Worm (Caenorhabditis elegans): ENCODE results near the gene flad-1.

Gene flad-1

ce11 chrII:9976405-9976804, 32.5 kb downstream of the flad-1 start, which contains the start of gene R53.8:
Gene R53.8 (plus strand): TSS chrII:9976705.
- TF ChIP-seq blmp-1 (tag; optimal IDR thresholded peaks at IDR 0.05; ENCODE audit: insufficient read depth) (no peak), F13H6.1 (tag; optimal IDR thresholded peaks at IDR 0.05) (no peak), nhr-25 (tag; optimal IDR thresholded peaks at IDR 0.05) (no peak)

- no peak for TF ChIP-seq unc-39 (tag; optimal IDR thresholded peaks at IDR 0.05)
- TF ChIP-seq blmp-1 (tag; optimal IDR thresholded peaks at IDR 0.05; ENCODE audit: insufficient read depth), result no peak
- no peak for TF ChIP-seq elt-1 (tag; optimal IDR thresholded peaks at IDR 0.05)
- no peak for TF ChIP-seq nhr-21 (tag; optimal IDR thresholded peaks at IDR 0.05)
- no peak for TF ChIP-seq elt-3 (tag; optimal IDR thresholded peaks at IDR 0.05)
- TF ChIP-seq lin-11 (tag; optimal IDR thresholded peaks at IDR 0.05), result no peak
- TF ChIP-seq lin-39 (tag; optimal IDR thresholded peaks at IDR 0.05), result no peak
- TF ChIP-seq aly-2 (tag; optimal IDR thresholded peaks at IDR 0.05), result no peak
- TF ChIP-seq peb-1 (tag; optimal IDR thresholded peaks at IDR 0.05), result no peak
- TF ChIP-seq Y55F3AM.14 (GFP tag; optimal IDR thresholded peaks at IDR 0.05), result no peak
These were observed 36.2 kb downstream of the flad-1 start, which contains the start of gene ZK892.6 for ce11 chrII:9980077-9980631. Gene ZK892.6 (minus strand): TSS chrII:9980127.

ce11 chrII:9981760-9982159, 37.8 kb downstream of the flad-1 start, which contains the start of gene sdz-38:
Gene sdz-38 (minus strand): TSS chrII:9981860.
- TF ChIP-seq gmeb-1 (tag; optimal IDR thresholded peaks at IDR 0.05) (no peak), ztf-1 (GFP tag; conservative IDR thresholded peaks at IDR 0.05) (no peak), lin-11 (tag; optimal IDR thresholded peaks at IDR 0.05) (no peak), mab-5 (tag; optimal IDR thresholded peaks at IDR 0.05) (no peak), nhr-12 (tag; optimal IDR thresholded peaks at IDR 0.05) (no peak), elt-1 (tag; optimal IDR thresholded peaks at IDR 0.05) (no peak), R02D3.7 (tag; optimal IDR thresholded peaks at IDR 0.05) (no peak), unc-62 (GFP tag; optimal IDR thresholded peaks at IDR 0.05) (no peak), ztf-4 (tag; optimal IDR thresholded peaks at IDR 0.05) (no peak), nhr-11 (tag; optimal IDR thresholded peaks at IDR 0.05) (no peak), nhr-10 (tag; optimal IDR thresholded peaks at IDR 0.05) (no peak), nhr-77 (tag; optimal IDR thresholded peaks at IDR 0.05) (no peak)

ce11 chrII:9982437-9982836, 38.5 kb downstream of the flad-1 start:
- TF ChIP-seq nhr-237 (tag; optimal IDR thresholded peaks at IDR 0.05), result no peak
- no peak for TF ChIP-seq lsy-2 (tag; optimal IDR thresholded peaks at IDR 0.05)
- no peak for TF ChIP-seq mab-5 (tag; optimal IDR thresholded peaks at IDR 0.05)
- TF ChIP-seq sma-9 (GFP tag; optimal IDR thresholded peaks at IDR 0.05), result no peak
- no peak for TF ChIP-seq sma-9 (tag; optimal IDR thresholded peaks at IDR 0.05)
- TF ChIP-seq gmeb-1 (tag; optimal IDR thresholded peaks at IDR 0.05), result no peak
- TF ChIP-seq unc-39 (tag; optimal IDR thresholded peaks at IDR 0.05), result no peak
- TF ChIP-seq lin-11 (tag; optimal IDR thresholded peaks at IDR 0.05), result no peak
- TF ChIP-seq sem-4 (tag; optimal IDR thresholded peaks at IDR 0.05), result no peak
- TF ChIP-seq nhr-129 (tag; optimal IDR thresholded peaks at IDR 0.05), result no peak
- TF ChIP-seq fos-1 (tag; optimal IDR thresholded peaks at IDR 0.05), result no peak
- no peak for TF ChIP-seq snpc-4 (tag; optimal IDR thresholded peaks at IDR 0.05)
- TF ChIP-seq lin-39 (tag; optimal IDR thresholded peaks at IDR 0.05), result no peak
- TF ChIP-seq nhr-23 (tag; optimal IDR thresholded peaks at IDR 0.05), result no peak
- TF ChIP-seq mbf-1 (tag; optimal IDR thresholded peaks at IDR 0.05), result no peak
- TF ChIP-seq ceh-16 (tag; optimal IDR thresholded peaks at IDR 0.05), result no peak
- no peak for TF ChIP-seq nhr-12 (tag; optimal IDR thresholded peaks at IDR 0.05)
- no peak for TF ChIP-seq ZK546.5 (tag; optimal IDR thresholded peaks at IDR 0.05)
- TF ChIP-seq aly-2 (tag; optimal IDR thresholded peaks at IDR 0.05), result no peak
- TF ChIP-seq ztf-1 (GFP tag; conservative IDR thresholded peaks at IDR 0.05), result no peak

ce11 chrII:9984866-9985336, 41.0 kb downstream of the flad-1 start:
- TF ChIP-seq sma-9 (GFP tag; optimal IDR thresholded peaks at IDR 0.05), result peak; percentile 92
- no peak for TF ChIP-seq sma-9 (tag; optimal IDR thresholded peaks at IDR 0.05)
- TF ChIP-seq nhr-12 (tag; optimal IDR thresholded peaks at IDR 0.05), result no peak
- TF ChIP-seq snpc-4 (tag; optimal IDR thresholded peaks at IDR 0.05), result peak; percentile 9
- TF ChIP-seq blmp-1 (tag; optimal IDR thresholded peaks at IDR 0.05; ENCODE audit: insufficient read depth), result no peak
- TF ChIP-seq zag-1 (tag; optimal IDR thresholded peaks at IDR 0.05), result peak; percentile 53
- peak; percentile 58 for TF ChIP-seq nhr-6 (tag; optimal IDR thresholded peaks at IDR 0.05)
- peak; percentile 51 for TF ChIP-seq crh-2 (tag; optimal IDR thresholded peaks at IDR 0.05)
- no peak for TF ChIP-seq elt-3 (tag; optimal IDR thresholded peaks at IDR 0.05)
- TF ChIP-seq unc-55 (GFP tag; optimal IDR thresholded peaks at IDR 0.05), result peak; percentile 63
- TF ChIP-seq unc-39 (tag; optimal IDR thresholded peaks at IDR 0.05), result peak; percentile 1
- TF ChIP-seq sma-3 (GFP tag; optimal IDR thresholded peaks at IDR 0.05), result peak; percentile 11
- peak; percentile 87 for TF ChIP-seq sem-4 (tag; optimal IDR thresholded peaks at IDR 0.05)
- TF ChIP-seq F13H6.1 (tag; optimal IDR thresholded peaks at IDR 0.05), result peak; percentile 92
- TF ChIP-seq unc-62 (GFP tag; optimal IDR thresholded peaks at IDR 0.05), result peak; percentile 31
- TF ChIP-seq mdl-1 (tag; optimal IDR thresholded peaks at IDR 0.05), result peak; percentile 55 to 63
- no peak for TF ChIP-seq ztf-11 (tag; optimal IDR thresholded peaks at IDR 0.05)
- no peak for TF ChIP-seq mbf-1 (tag; optimal IDR thresholded peaks at IDR 0.05)
- TF ChIP-seq fos-1 (tag; optimal IDR thresholded peaks at IDR 0.05), result peak; percentile 16
- no peak for TF ChIP-seq gmeb-1 (tag; optimal IDR thresholded peaks at IDR 0.05)
- TF ChIP-seq Y55F3AM.14 (GFP tag; optimal IDR thresholded peaks at IDR 0.05), result peak; percentile 66
- TF ChIP-seq egl-27 (tag; optimal IDR thresholded peaks at IDR 0.05), result peak; percentile 8
- no peak for TF ChIP-seq nhr-237 (tag; optimal IDR thresholded peaks at IDR 0.05)
- no peak for TF ChIP-seq lin-11 (tag; optimal IDR thresholded peaks at IDR 0.05)
- no peak for TF ChIP-seq elt-1 (tag; optimal IDR thresholded peaks at IDR 0.05)
- peak; percentile 73 for TF ChIP-seq lin-39 (tag; optimal IDR thresholded peaks at IDR 0.05)

Data from whole organism, L2 larva.